Worm (Caenorhabditis elegans): ENCODE results near the gene sru-4.

ce11 chrIV:9534342-9534741 lies 36.2 kb downstream of the sru-4 start:
- TF ChIP-seq zag-1 (tag; optimal IDR thresholded peaks at IDR 0.05) (no peak), aly-2 (tag; optimal IDR thresholded peaks at IDR 0.05) (no peak), lin-39 (tag; optimal IDR thresholded peaks at IDR 0.05) (no peak), spr-1 (tag; optimal IDR thresholded peaks at IDR 0.05) (no peak), dpl-1 (GFP tag; optimal IDR thresholded peaks at IDR 0.05) (no peak), hlh-30 (tag; optimal IDR thresholded peaks at IDR 0.05; ENCODE audit: insufficient read depth) (peak; percentile 89), ceh-82 (tag; optimal IDR thresholded peaks at IDR 0.05) (no peak), R02D3.7 (tag; optimal IDR thresholded peaks at IDR 0.05) (no peak), egl-27 (tag; optimal IDR thresholded peaks at IDR 0.05) (no peak), gei-8 (GFP tag; optimal IDR thresholded peaks at IDR 0.05) (no peak), lir-3 (tag; optimal IDR thresholded peaks at IDR 0.05) (no peak)

All from whole organism, L4 larva.